Worm (Caenorhabditis elegans): ENCODE results near the gene trpp-9.

- TF ChIP-seq him-1 (tag; optimal IDR thresholded peaks at IDR 0.05) (no peak), W03F9.2 (tag; optimal IDR thresholded peaks at IDR 0.05) (no peak), dao-5 (tag; optimal IDR thresholded peaks at IDR 0.05) (no peak)
These were observed at the start of gene trpp-9 for ce11 chrX:11563663-11564062.
